Fruit fly (Drosophila melanogaster): Measurements from ENCODE around the gene Ets96B.

DNA sequence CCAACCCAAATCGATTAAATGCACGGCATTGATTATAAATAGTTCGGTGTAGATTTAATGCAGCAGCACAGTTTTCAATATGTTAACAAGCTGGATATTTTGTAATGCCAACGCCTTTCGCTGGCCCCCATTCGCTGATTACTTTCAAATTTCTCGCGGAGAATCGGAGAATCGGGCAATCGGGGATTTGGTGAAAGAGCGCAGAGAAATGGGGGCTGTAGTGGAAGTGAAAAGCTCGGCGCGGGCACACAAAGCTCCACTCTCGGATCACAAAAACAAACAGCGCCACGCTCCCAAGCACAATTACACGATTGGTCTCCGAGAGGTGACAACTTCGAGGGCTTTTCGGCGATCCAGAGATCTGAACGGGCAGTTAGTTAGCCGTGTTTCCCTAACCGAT lies 53.8 kb downstream of the Ets96B start, which contains the start of gene Esp:
- TF ChIP-seq GATAd (GFP tag; optimal IDR thresholded peaks at IDR 0.05) (no peak), psq (GFP tag; optimal IDR thresholded peaks at IDR 0.05) (no peak), lola (GFP tag; optimal IDR thresholded peaks at IDR 0.05) (no peak), Hr78 (GFP tag; optimal IDR thresholded peaks at IDR 0.05) (no peak), br (GFP tag; optimal IDR thresholded peaks at IDR 0.05) (no peak), HLH106 (tag; optimal IDR thresholded peaks at IDR 0.05) (no peak), Abd-B (GFP tag; optimal IDR thresholded peaks at IDR 0.05) (no peak), Vsx2 (GFP tag; optimal IDR thresholded peaks at IDR 0.05; ENCODE audit: partially characterized antibody) (no peak)
